Worm (Caenorhabditis elegans) whole organism, L4 larva: Measurements from ENCODE around the gene Y49F6C.8.
A peak's percentile ranks its signal among the peaks of the same experiment; 100 is the strongest.

Experiments used
- F10B5.3 ChIP-seq: sonication (generic microtip); optimal IDR thresholded peaks from 2 replicates; lab custom pipeline; 2016; ENCODE audit warnings: mild to moderate bottlenecking, missing genetic modification characterization, missing compliant biosample characterization
- F26F4.8 ChIP-seq: fragments of 200-800 bp; sonication (Bioruptor generic); conservative IDR thresholded peaks from 2 replicates; pipeline ENCODE4 v1.3.6; 2022; ENCODE audit warnings: missing genetic modification characterization, missing compliant biosample characterization
- F44E2.7 ChIP-seq: fragments of 200-800 bp; sonication (Bioruptor generic); IDR thresholded peaks from 2 replicates; pipeline ENCODE4 v2.1.2; 2022; ENCODE audit warnings: missing genetic modification characterization, missing compliant biosample characterization
- F49E8.2 ChIP-seq: sonication (generic microtip); optimal IDR thresholded peaks from 2 replicates; lab custom pipeline; 2016; ENCODE audit warnings: missing compliant biosample characterization, mild to moderate bottlenecking, missing genetic modification characterization, borderline replicate concordance
- T26A8.4 ChIP-seq: fragments of 200-800 bp; sonication (Bioruptor generic); IDR thresholded peaks from 2 replicates; pipeline ENCODE4 v1.3.6; 2022; ENCODE audit warnings: missing genetic modification characterization, missing compliant biosample characterization
- Y5F2A.4 ChIP-seq: fragments of 200-800 bp; sonication (Bioruptor generic); optimal IDR thresholded peaks from 2 replicates; lab custom pipeline; 2018; ENCODE audit warnings: mild to moderate bottlenecking, missing genetic modification characterization, missing compliant biosample characterization
- aha-1 ChIP-seq: fragments of 150-350 bp; peaks from one replicate; lab custom pipeline; 2014; ENCODE audit warnings: missing biosample characterization, missing genetic modification characterization
- ceh-28 ChIP-seq: fragments of 150-350 bp; optimal IDR thresholded peaks from 2 replicates; lab custom pipeline; 2014; ENCODE audit warnings: missing biosample characterization, missing genetic modification reagents, missing genetic modification characterization
- ceh-62 ChIP-seq: sonication (generic microtip); optimal IDR thresholded peaks from 2 replicates; lab custom pipeline; 2017; ENCODE audit warnings: missing biosample characterization, missing genetic modification characterization
- ceh-82 ChIP-seq: sonication (generic microtip); optimal IDR thresholded peaks from 2 replicates; lab custom pipeline; 2017; ENCODE audit warnings: missing biosample characterization, missing genetic modification characterization
- cey-2 ChIP-seq: sonication (generic microtip); optimal IDR thresholded peaks from 3 replicates; lab custom pipeline; 2017; ENCODE audit warnings: missing genetic modification characterization, mild to moderate bottlenecking, missing compliant biosample characterization, antibody characterized with exemption, borderline replicate concordance; ENCODE audit not compliant: insufficient read depth
- daf-12 ChIP-seq: fragments of 150-350 bp; optimal IDR thresholded peaks from 2 replicates; lab custom pipeline; 2014; ENCODE audit warnings: missing biosample characterization, missing genetic modification reagents, missing genetic modification characterization
- daf-19 ChIP-seq: fragments of 200-800 bp; sonication (Bioruptor generic); conservative IDR thresholded peaks from 2 replicates; pipeline ENCODE4 v1.3.6; 2022; ENCODE audit warnings: missing genetic modification characterization, missing compliant biosample characterization
- fkh-10 ChIP-seq: fragments of 150-350 bp; optimal IDR thresholded peaks from 2 replicates; lab custom pipeline; 2014; ENCODE audit warnings: missing biosample characterization, missing genetic modification reagents, missing genetic modification characterization
- gei-8 ChIP-seq: fragments of 200-800 bp; sonication (Bioruptor generic); optimal IDR thresholded peaks from 2 replicates; lab custom pipeline; 2018; ENCODE audit warnings: mild to moderate bottlenecking, missing genetic modification characterization, missing compliant biosample characterization
- hlh-30 ChIP-seq: sonication (generic microtip); optimal IDR thresholded peaks from 2 replicates; lab custom pipeline; 2017; ENCODE audit warnings: antibody characterized with exemption, mild to moderate bottlenecking, missing genetic modification characterization, missing compliant biosample characterization; ENCODE audit not compliant: insufficient read depth
- lin-15B ChIP-seq: fragments of 150-350 bp; sonication (generic microtip); optimal IDR thresholded peaks from 3 replicates; lab custom pipeline; 2014; ENCODE audit warnings: missing biosample characterization, missing genetic modification characterization
- lin-38 ChIP-seq: fragments of 200-800 bp; sonication (Bioruptor generic); IDR thresholded peaks from 2 replicates; pipeline ENCODE4 v1.3.6; 2022; ENCODE audit warnings: missing genetic modification reagents, missing genetic modification characterization, missing compliant biosample characterization
- lsy-2 ChIP-seq, 2 experiments: fragments of 150-350 bp in 1 of 2; sonication (generic microtip) in 1 of 2; optimal IDR thresholded peaks; 2 replicates each; lab custom pipeline; 2014 to 2017; ENCODE audit warnings: missing biosample characterization in 2 of 2, missing genetic modification characterization in 2 of 2
- madf-9 ChIP-seq: fragments of 200-800 bp; sonication (Bioruptor generic); conservative IDR thresholded peaks from 2 replicates; pipeline ENCODE4 v1.3.6; 2022; ENCODE audit warnings: missing genetic modification reagents, missing genetic modification characterization, missing compliant biosample characterization
- mdl-1 ChIP-seq, 2 experiments: fragments of 150-350 bp in 1 of 2; sonication (generic microtip) in 1 of 2; optimal IDR thresholded peaks; 2 replicates each; lab custom pipeline; 2014 to 2017; ENCODE audit warnings: missing biosample characterization in 2 of 2, missing genetic modification characterization in 2 of 2
- mep-1 ChIP-seq: fragments of 150-350 bp; sonication (generic microtip); optimal IDR thresholded peaks from 3 replicates; lab custom pipeline; 2014; ENCODE audit warnings: missing biosample characterization, missing genetic modification characterization
- nhr-111 ChIP-seq: fragments of 200-800 bp; sonication (Bioruptor generic); optimal IDR thresholded peaks from 2 replicates; lab custom pipeline; 2018; ENCODE audit warnings: mild to moderate bottlenecking, missing genetic modification characterization, missing compliant biosample characterization
- nhr-6 ChIP-seq: fragments of 150-350 bp; optimal IDR thresholded peaks from 2 replicates; lab custom pipeline; 2014; ENCODE audit warnings: missing biosample characterization, missing genetic modification characterization
- pha-4 ChIP-seq, 2 experiments: fragments of 150-350 bp in 1 of 2; fragments of 200-800 bp in 1 of 2; sonication (Bioruptor generic) in 1 of 2; IDR thresholded peaks in 1 of 2; optimal IDR thresholded peaks in 1 of 2; 2 replicates each; pipeline versions ENCODE4 v1.3.6 to Lab custom; 2014 to 2022; ENCODE audit warnings: missing genetic modification characterization in 2 of 2, missing genetic modification reagents in 2 of 2, missing biosample characterization in 1 of 2, missing compliant biosample characterization in 1 of 2
- saeg-2 ChIP-seq: fragments of 200-800 bp; sonication (Bioruptor generic); IDR thresholded peaks from 2 replicates; pipeline ENCODE4 v1.3.6; 2022; ENCODE audit warnings: missing genetic modification reagents, missing genetic modification characterization, missing compliant biosample characterization
- snpc-4 ChIP-seq: fragments of 150-350 bp; optimal IDR thresholded peaks from 2 replicates; lab custom pipeline; 2014; ENCODE audit warnings: missing biosample characterization, missing genetic modification characterization
- spr-3 ChIP-seq: fragments of 200-800 bp; sonication (Bioruptor generic); optimal IDR thresholded peaks from 2 replicates; lab custom pipeline; 2018; ENCODE audit warnings: mild to moderate bottlenecking, missing genetic modification characterization, missing compliant biosample characterization
- tag-97 ChIP-seq: fragments of 200-800 bp; sonication (Bioruptor generic); IDR thresholded peaks from 2 replicates; pipeline ENCODE4 v1.3.6; 2022; ENCODE audit warnings: missing genetic modification characterization, missing compliant biosample characterization
- unc-62 ChIP-seq, 3 experiments: fragments of 150-350 bp in 1 of 3; sonication (generic microtip); optimal IDR thresholded peaks in 2 of 3; peaks in 1 of 3; 1 replicate in 1 of 3; 2 replicates in 2 of 3; lab custom pipeline; 2014 to 2017; ENCODE audit warnings: missing biosample characterization in 3 of 3, missing genetic modification characterization in 3 of 3, missing genetic modification reagents in 3 of 3, missing genotype in 1 of 3
- zag-1 ChIP-seq: fragments of 150-350 bp; optimal IDR thresholded peaks from 2 replicates; lab custom pipeline; 2014; ENCODE audit warnings: missing biosample characterization, missing genetic modification characterization
- zfp-3 ChIP-seq: fragments of 200-800 bp; sonication (Bioruptor generic); conservative IDR thresholded peaks from 2 replicates; pipeline ENCODE4 v1.3.6; 2022; ENCODE audit warnings: missing genetic modification reagents, missing genetic modification characterization, missing compliant biosample characterization

Gene Y49F6C.8

DNA sequence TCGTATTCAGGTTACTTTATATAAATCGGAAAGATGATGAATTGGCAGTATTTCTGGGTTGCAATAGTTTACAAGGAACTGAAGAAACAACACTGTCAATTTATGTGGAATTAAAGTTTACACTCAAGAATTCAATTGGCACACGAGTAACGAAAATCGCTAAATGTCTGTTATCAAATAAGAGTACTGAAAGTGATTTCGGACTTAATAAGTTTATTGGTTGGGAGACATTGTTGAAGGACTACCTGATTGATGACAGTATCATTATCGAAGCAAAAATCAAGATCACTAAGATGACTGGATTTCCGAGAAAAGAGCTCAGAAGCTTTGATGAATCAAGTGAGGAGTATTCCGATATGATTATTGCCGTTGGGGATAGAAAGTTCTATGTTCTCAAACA, 5.4 kb upstream of the Y49F6C.8 start:
- TF ChIP-seq unc-62 (GFP tag; optimal IDR thresholded peaks at IDR 0.05 in 1 of 2; lab: Kevin White, UChicago) (peak in 1 of 2 experiments; percentile 92), unc-62 (tag; optimal IDR thresholded peaks at IDR 0.05; lab: Kevin White, UChicago) (no peak), lin-15B (tag; lab: Kevin White, UChicago) (no peak)

DNA sequence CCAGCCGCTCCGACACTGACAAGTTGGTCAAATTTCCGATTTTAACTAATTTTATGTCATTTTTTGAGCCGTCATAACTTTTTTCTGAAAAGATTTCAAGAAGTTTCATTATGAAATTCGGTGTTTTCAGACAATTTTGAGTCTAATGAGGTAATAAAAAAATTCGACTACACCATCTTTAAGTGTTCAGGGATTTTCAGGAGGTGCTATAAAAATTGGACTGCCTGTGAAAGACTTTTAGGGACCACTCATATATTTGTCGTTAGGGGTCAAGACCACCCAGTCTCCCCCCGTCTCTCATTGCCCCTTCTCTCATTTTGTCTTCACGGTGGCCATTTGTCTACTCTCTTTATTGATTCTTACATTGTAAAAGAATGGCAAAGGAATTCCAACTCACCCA, 4.9 kb upstream of the Y49F6C.8 start, which contains the start of gene bath-10:
bath-10 (plus strand) TSS at position 301 of the 400 bp plus-strand sequence.
- TF ChIP-seq nhr-6 (tag; lab: Kevin White, UChicago): no peak
- TF ChIP-seq mdl-1 (tag; optimal IDR thresholded peaks at IDR 0.05; lab: Kevin White, UChicago): no peak

DNA sequence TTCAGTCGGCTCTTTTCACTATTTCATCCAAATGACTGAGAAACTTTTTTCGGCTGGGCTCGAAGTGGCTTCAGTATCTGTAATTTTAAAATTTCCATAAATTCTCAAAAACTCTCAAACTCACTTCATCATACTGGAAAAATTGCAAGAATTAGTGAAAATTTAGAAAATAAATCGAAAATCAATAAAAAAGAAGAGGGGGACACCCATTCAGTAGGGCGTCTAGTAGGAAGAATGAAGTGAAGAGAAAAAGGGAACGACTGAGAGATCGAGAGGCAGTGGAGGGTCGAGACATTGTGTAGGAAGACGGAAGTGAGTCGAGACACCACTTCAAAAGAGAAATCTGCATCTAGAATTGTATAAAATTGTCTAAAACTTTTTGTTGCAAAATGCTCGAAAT, 4.0 kb upstream of the Y49F6C.8 start:
- no peak for TF ChIP-seq spr-3 (GFP tag; lab: Kevin White, UChicago)
- TF ChIP-seq zfp-3 (GFP tag; lab: Robert Waterston, UW): no peak
- no peak for TF ChIP-seq F10B5.3 (tag; lab: Kevin White, UChicago)
- no peak for TF ChIP-seq F49E8.2 (tag; lab: Kevin White, UChicago)
- TF ChIP-seq madf-9 (GFP tag; lab: Robert Waterston, UW): no peak
- no peak for TF ChIP-seq mep-1 (tag; lab: Kevin White, UChicago)
- TF ChIP-seq T26A8.4 (GFP tag; lab: Robert Waterston, UW): no peak
- TF ChIP-seq tag-97 (GFP tag; lab: Robert Waterston, UW): no peak
- no peak for TF ChIP-seq snpc-4 (tag; lab: Kevin White, UChicago)
- no peak for TF ChIP-seq F44E2.7 (GFP tag; lab: Robert Waterston, UW)
- no peak for TF ChIP-seq aha-1
- TF ChIP-seq daf-19 (GFP tag; lab: Robert Waterston, UW): no peak
- no peak for TF ChIP-seq gei-8 (GFP tag; lab: Kevin White, UChicago)
- TF ChIP-seq zag-1 (tag; lab: Kevin White, UChicago): no peak
- no peak for TF ChIP-seq lsy-2 (tag; optimal IDR thresholded peaks at IDR 0.05; lab: Kevin White, UChicago)
- no peak for TF ChIP-seq pha-4 (GFP tag; IDR thresholded peaks at IDR 0.05; lab: Robert Waterston, UW)
- no peak for TF ChIP-seq pha-4 (tag; optimal IDR thresholded peaks at IDR 0.05; lab: Kevin White, UChicago)
- TF ChIP-seq ceh-28 (tag; lab: Kevin White, UChicago): no peak
- TF ChIP-seq daf-12 (tag; lab: Kevin White, UChicago): no peak
- no peak for TF ChIP-seq mdl-1 (tag; optimal IDR thresholded peaks at IDR 0.05; lab: Kevin White, UChicago)

DNA sequence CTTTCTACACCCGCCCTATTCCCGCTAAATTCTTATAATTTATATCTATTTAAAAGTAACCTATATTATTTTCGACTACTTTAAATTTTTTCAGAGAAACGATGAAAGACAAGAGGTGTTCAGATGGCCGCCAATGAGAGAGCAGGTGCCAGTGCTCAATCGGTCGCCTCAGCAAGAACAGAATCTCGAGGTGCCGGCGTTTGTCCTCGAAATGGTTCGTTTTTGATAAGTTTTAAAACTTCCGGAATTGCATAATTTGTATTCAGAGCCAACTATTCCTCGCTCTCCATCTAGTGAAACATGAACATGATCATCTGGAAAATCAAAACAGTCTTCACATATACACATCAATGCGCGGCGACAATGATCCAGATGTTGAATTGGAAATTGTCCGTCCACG, 1.1 kb upstream of the Y49F6C.8 start, which contains the start of gene bath-23:
bath-23 (plus strand) TSS at position 301 of the 400 bp plus-strand sequence.
- TF ChIP-seq zfp-3 (GFP tag; lab: Robert Waterston, UW): no peak
- TF ChIP-seq unc-62 (GFP tag; optimal IDR thresholded peaks at IDR 0.05 in 1 of 2; lab: Kevin White, UChicago): no peak
- no peak for TF ChIP-seq unc-62 (tag; optimal IDR thresholded peaks at IDR 0.05; lab: Kevin White, UChicago)
- TF ChIP-seq mdl-1 (tag; optimal IDR thresholded peaks at IDR 0.05; lab: Kevin White, UChicago): no peak
- TF ChIP-seq lin-38 (GFP tag; lab: Robert Waterston, UW): no peak
- TF ChIP-seq nhr-111 (GFP tag; lab: Kevin White, UChicago): no peak

DNA sequence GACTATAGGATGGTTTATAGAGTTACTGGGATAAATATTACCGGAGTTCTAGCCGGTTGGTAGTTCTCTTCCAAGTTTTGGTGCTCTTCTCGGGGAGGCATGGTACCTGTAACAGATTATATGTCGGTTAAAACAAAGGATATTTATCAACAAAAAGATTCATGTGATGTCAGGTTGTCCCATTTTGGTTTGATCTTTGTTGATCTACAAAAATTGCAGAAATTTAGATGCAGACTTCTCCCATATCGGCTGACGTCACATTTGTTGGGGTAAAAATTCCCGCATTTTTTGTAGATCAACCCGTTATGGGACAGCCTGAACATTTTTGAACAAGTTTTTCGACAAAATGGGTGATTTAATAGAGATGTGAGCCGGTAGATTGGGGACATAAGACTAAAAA, 1.8 kb downstream of the Y49F6C.8 start, which contains the start of gene Y49F6C.7:
Y49F6C.7 (minus strand) TSS at position 101 of the 400 bp plus-strand sequence.
- TF ChIP-seq saeg-2 (GFP tag; lab: Robert Waterston, UW) (no peak), daf-12 (tag; lab: Kevin White, UChicago) (no peak), fkh-10 (GFP tag; lab: Kevin White, UChicago) (no peak), Y5F2A.4 (GFP tag; lab: Kevin White, UChicago) (no peak), ceh-82 (tag; lab: Kevin White, UChicago) (no peak), F26F4.8 (GFP tag; lab: Robert Waterston, UW) (no peak), lin-38 (GFP tag; lab: Robert Waterston, UW) (no peak), cey-2 (tag; lab: Kevin White, UChicago) (no peak), hlh-30 (tag; lab: Kevin White, UChicago) (no peak), mdl-1 (tag; optimal IDR thresholded peaks at IDR 0.05; lab: Kevin White, UChicago) (no peak), ceh-62 (tag; lab: Kevin White, UChicago) (no peak)
- TF ChIP-seq, all 104 proteins: peak for 0
